Fruit fly (Drosophila melanogaster) S2 (cell line): ENCODE results near the gene CG6878.

Source experiments
- CG8478 ChIP-seq: fragments of >200 bp; optimal IDR thresholded peaks from 2 replicates; lab custom pipeline; 2018
- CTCF ChIP-seq, 2 experiments: fragments of >200 bp; optimal IDR thresholded peaks; 2 replicates each; lab custom pipeline; 2018

- TF ChIP-seq CTCF (optimal IDR thresholded peaks at IDR 0.05; lab: Kevin White, UChicago) (no peak), CG8478 (no peak)
Observed at dm6 chr3L:15136659-15137572, 24.7 kb upstream of the CG6878 start, which contains the start of gene CG12316.
